Fruit fly (Drosophila melanogaster) ovary, adult (tissue): ENCODE results near the gene vito.

Experiments used
- CG17801 ChIP-seq: fragments of 200-800 bp; optimal IDR thresholded peaks from 2 replicates; lab custom pipeline; 2019; ENCODE audit warnings: missing biosample characterization, mild to moderate bottlenecking, missing genetic modification characterization, moderate library complexity; ENCODE audit not compliant: partially characterized antibody

The vito gene

dm6 chr3L:5777114-5777513 is at the start of gene vito:
Gene vito, minus strand, starts transcription at chr3L:5777333.
- no peak for TF ChIP-seq CG17801 (GFP tag; lab: Kevin White, UChicago)

dm6 chr3L:5825483-5825882 is 48.4 kb upstream of the vito start:
- TF ChIP-seq CG17801 (GFP tag; lab: Kevin White, UChicago): no peak

- TF ChIP-seq CG17801 (GFP tag; lab: Kevin White, UChicago): no peak
Observed at dm6 chr3L:5823763-5824445, 46.8 kb upstream of the vito start.

- TF ChIP-seq CG17801 (GFP tag; lab: Kevin White, UChicago): no peak
Observed at dm6 chr3L:5821506-5821905, 44.4 kb upstream of the vito start.

- TF ChIP-seq CG17801 (GFP tag; lab: Kevin White, UChicago): no peak
Observed at dm6 chr3L:5820793-5821192, 43.7 kb upstream of the vito start.

dm6 chr3L:5820039-5820438 is 42.9 kb upstream of the vito start:
- TF ChIP-seq CG17801 (GFP tag; lab: Kevin White, UChicago): no peak

- TF ChIP-seq CG17801 (GFP tag; lab: Kevin White, UChicago): no peak
Observed at dm6 chr3L:5819310-5819709, 42.2 kb upstream of the vito start.

dm6 chr3L:5817177-5817576 is 40.0 kb upstream of the vito start:
- no peak for TF ChIP-seq CG17801 (GFP tag; lab: Kevin White, UChicago)

- no peak for TF ChIP-seq CG17801 (GFP tag; lab: Kevin White, UChicago)
Observed at dm6 chr3L:5813016-5813415, 35.9 kb upstream of the vito start, which contains the start of gene mad2. Gene mad2, minus strand, starts transcription at chr3L:5813093.

- peak; percentile 67 for TF ChIP-seq CG17801 (GFP tag; lab: Kevin White, UChicago)
Observed at dm6 chr3L:5810633-5811341, 33.7 kb upstream of the vito start, which contains the start of the genes S6k and kri. Gene S6k, minus strand, starts transcription at chr3L:5810931. Gene kri, plus strand, starts transcription at chr3L:5810973.

dm6 chr3L:5809642-5810279 is 32.6 kb upstream of the vito start:
- no peak for TF ChIP-seq CG17801 (GFP tag; lab: Kevin White, UChicago)

- no peak for TF ChIP-seq CG17801 (GFP tag; lab: Kevin White, UChicago)
Observed at dm6 chr3L:5809201-5809584, 32.1 kb upstream of the vito start.

dm6 chr3L:5808540-5809200 is 31.5 kb upstream of the vito start:
- no peak for TF ChIP-seq CG17801 (GFP tag; lab: Kevin White, UChicago)

dm6 chr3L:5808101-5808433 is 30.9 kb upstream of the vito start:
- no peak for TF ChIP-seq CG17801 (GFP tag; lab: Kevin White, UChicago)
